Worm (Caenorhabditis elegans): ENCODE data around the gene irg-7.

DNA sequence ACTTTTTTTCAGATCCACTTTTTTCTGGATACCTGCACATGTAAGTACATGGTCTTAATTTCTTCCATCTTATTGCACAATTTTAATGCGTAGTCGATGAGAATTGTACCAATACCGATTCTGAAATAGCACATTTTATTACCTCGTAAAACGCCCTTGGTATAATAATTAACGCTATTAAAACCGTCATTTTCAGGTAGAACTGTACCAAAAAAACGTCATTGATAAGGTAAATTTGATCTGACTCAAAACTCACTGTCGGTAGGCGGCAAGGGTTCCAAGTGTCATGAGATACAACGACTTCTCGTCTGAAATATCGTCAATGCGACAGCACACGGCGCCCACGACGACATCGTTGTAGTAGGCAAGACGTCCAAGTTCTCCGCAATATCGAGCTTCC lies 966 bp upstream of the irg-7 start:
- no peak for TF ChIP-seq ama-1 (optimal IDR thresholded peaks at IDR 0.05)
- no peak for TF ChIP-seq scrt-1 (GFP tag; IDR thresholded peaks at IDR 0.05)
- TF ChIP-seq B0310.2 (tag; optimal IDR thresholded peaks at IDR 0.05): no peak
- no peak for TF ChIP-seq ets-7 (tag; optimal IDR thresholded peaks at IDR 0.05)
- TF ChIP-seq flt-1 (GFP tag; IDR thresholded peaks at IDR 0.05): no peak
- TF ChIP-seq F13C5.2 (tag; optimal IDR thresholded peaks at IDR 0.05): no peak
- TF ChIP-seq hmg-4 (GFP tag; optimal IDR thresholded peaks at IDR 0.05): no peak
- no peak for TF ChIP-seq pes-1 (GFP tag; IDR thresholded peaks at IDR 0.05)
- no peak for TF ChIP-seq aly-1 (tag; optimal IDR thresholded peaks at IDR 0.05)
- TF ChIP-seq sea-1 (GFP tag; conservative IDR thresholded peaks at IDR 0.05): no peak
- TF ChIP-seq ceh-13 (GFP tag; optimal IDR thresholded peaks at IDR 0.05): no peak

Measured in whole organism, early embryonic.